Fruit fly (Drosophila melanogaster) whole organism, embryonic: ENCODE data around the gene Acp1.

Source experiments
- CG13123 ChIP-seq: fragments of 200-800 bp; sonication (Bioruptor generic); optimal IDR thresholded peaks from 2 replicates; lab custom pipeline; 2016; ENCODE audit warnings: missing biosample characterization, missing genetic modification characterization
- CG8478 ChIP-seq: fragments of >200 bp; optimal IDR thresholded peaks from 2 replicates; lab custom pipeline; 2018
- psq ChIP-seq: fragments of 200-800 bp; sonication (Bioruptor generic); optimal IDR thresholded peaks from 2 replicates; lab custom pipeline; 2017; ENCODE audit warnings: missing biosample characterization, missing genetic modification characterization
- ranshi ChIP-seq: fragments of 200-800 bp; sonication (Bioruptor generic); IDR thresholded peaks from 2 replicates; pipeline ENCODE4 v1.3.6; 2022; ENCODE audit warnings: missing biosample characterization, missing genetic modification characterization
- slou ChIP-seq: fragments of 200-800 bp; sonication (Bioruptor generic); optimal IDR thresholded peaks from 3 replicates; lab custom pipeline; 2016; ENCODE audit warnings: missing biosample characterization, missing genetic modification characterization

DNA sequence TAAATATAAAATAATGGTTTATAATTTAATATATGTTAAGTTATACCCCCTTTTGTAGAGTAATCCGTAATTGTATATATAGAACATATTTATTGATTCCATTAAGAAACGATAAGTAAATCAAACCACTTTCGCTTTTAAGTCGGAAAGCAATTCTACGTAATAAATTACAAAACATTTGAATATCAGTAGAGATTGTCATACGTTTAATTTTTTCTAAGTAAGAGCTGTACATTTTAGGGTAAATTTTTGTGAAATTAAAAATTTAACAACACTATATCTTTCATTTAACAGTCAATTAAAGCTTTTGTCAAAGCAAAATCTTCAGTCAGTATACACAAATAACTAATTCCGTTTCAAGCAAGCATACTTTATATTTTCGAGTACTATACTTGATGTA lies 12.5 kb upstream of the Acp1 start, which contains the start of gene CG46025:
- TF ChIP-seq CG13123 (GFP tag; lab: Kevin White, UChicago) (no peak), psq (GFP tag; lab: Kevin White, UChicago) (no peak), CG8478 (no peak), slou (GFP tag; lab: Kevin White, UChicago) (no peak), ranshi (GFP tag; lab: Robert Waterston, UW) (no peak)
